Worm (Caenorhabditis elegans): Measurements from ENCODE around the gene hot-2.

- TF ChIP-seq lir-3 (tag; optimal IDR thresholded peaks at IDR 0.05; ENCODE audit: poor library complexity): no peak
- TF ChIP-seq ama-1 (optimal IDR thresholded peaks at IDR 0.05): no peak
These were observed 3.2 kb downstream of the hot-2 start for ce11 chrV:19177804-19178203.
